Worm (Caenorhabditis elegans): ENCODE data around the gene cyp-31A3.

The cyp-31A3 gene

DNA sequence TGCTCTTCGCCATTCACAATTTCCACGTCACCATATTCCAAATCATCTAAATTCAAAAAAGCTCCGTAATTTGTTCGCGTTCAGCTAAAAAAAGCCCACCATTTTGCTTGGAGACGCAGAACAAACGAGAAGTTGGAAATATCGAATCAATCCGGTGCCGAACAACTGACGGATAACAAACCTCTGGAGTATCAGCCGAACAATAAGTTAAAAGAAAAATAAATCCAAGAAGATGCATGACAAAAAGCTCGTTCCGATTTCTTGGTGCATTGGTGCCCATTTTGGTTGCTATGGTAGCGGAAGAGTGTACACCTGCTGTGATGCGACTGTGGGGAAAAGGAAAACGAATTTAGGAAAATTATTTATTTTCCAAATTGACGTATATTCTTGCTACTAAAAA is 13.3 kb upstream of the cyp-31A3 start, which contains the start of gene tctn-1:
Gene tctn-1, minus strand, starts transcription at position 280 of the 400 bp plus-strand sequence.
- peak; percentile 30 for TF ChIP-seq hlh-1 (tag; optimal IDR thresholded peaks at IDR 0.05)
- no peak for TF ChIP-seq snpc-4 (tag; optimal IDR thresholded peaks at IDR 0.05)

DNA sequence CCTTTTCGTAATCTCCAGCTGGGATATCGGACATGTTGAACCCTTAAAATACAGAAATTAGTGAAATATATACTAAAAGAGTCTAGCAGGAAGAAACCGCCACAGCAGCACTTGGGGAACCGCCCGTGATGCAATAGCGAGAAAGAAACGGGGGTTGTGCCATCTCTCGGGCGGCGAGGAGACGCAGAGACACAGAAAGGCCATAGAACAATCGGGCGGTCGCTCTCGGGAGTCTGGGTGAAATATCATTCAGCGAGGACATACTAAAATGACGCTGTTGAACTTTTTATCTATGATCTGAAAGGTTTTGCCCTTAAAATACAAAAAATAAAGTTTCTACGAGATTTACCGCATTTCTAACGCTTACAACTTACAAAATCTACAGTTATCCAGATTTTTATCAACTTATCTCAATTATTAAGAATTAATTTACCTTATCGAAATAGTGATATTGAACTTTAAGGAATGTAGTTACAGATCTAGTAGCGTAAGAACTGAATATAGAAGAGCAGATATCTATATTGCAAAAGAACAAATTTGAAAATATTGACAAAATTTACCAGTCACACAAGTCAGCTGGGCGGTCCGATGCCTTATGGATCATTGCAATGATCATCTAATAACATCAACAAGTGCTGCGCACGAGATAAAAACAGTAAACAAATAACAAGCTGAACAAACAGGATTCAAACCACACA is 12.3 kb upstream of the cyp-31A3 start, which contains the start of gene cyc-2.1:
Gene cyc-2.1, minus strand, starts transcription at position 605 of the 698 bp plus-strand sequence.
- TF ChIP-seq zip-8 (tag; optimal IDR thresholded peaks at IDR 0.05), result peak; percentile 30
- TF ChIP-seq mls-2 (tag; optimal IDR thresholded peaks at IDR 0.05), result no peak
- no peak for TF ChIP-seq ceh-43 (GFP tag; optimal IDR thresholded peaks at IDR 0.05)
- TF ChIP-seq ztf-11 (tag; optimal IDR thresholded peaks at IDR 0.05), result no peak
- TF ChIP-seq unc-39 (tag; optimal IDR thresholded peaks at IDR 0.05), result no peak
- no peak for TF ChIP-seq cnd-1 (tag; optimal IDR thresholded peaks at IDR 0.05)
- TF ChIP-seq drap-1 (GFP tag; optimal IDR thresholded peaks at IDR 0.05), result peak; percentile 33
- TF ChIP-seq unc-120 (tag; optimal IDR thresholded peaks at IDR 0.05; ENCODE audit: poor library complexity, severe bottlenecking), result no peak
- peak; percentile 4 for TF ChIP-seq flh-1 (GFP tag; optimal IDR thresholded peaks at IDR 0.05)
- TF ChIP-seq bed-3 (GFP tag; optimal IDR thresholded peaks at IDR 0.05), result no peak
- TF ChIP-seq M03D4.4 (tag; optimal IDR thresholded peaks at IDR 0.05), result peak; percentile 31
- peak; percentile 58 for TF ChIP-seq sptf-1 (tag; optimal IDR thresholded peaks at IDR 0.05)
- no peak for TF ChIP-seq elt-1 (tag; optimal IDR thresholded peaks at IDR 0.05; ENCODE audit: borderline replicate concordance, insufficient read depth)
- no peak for TF ChIP-seq ceh-83 (GFP tag; optimal IDR thresholded peaks at IDR 0.05)
- TF ChIP-seq nhr-12 (tag; optimal IDR thresholded peaks at IDR 0.05), result no peak
- peak; percentile 22 for TF ChIP-seq pha-4 (tag; optimal IDR thresholded peaks at IDR 0.05)
- no peak for TF ChIP-seq unc-62 (GFP tag; optimal IDR thresholded peaks at IDR 0.05)
- TF ChIP-seq blmp-1 (tag; optimal IDR thresholded peaks at IDR 0.05), result no peak
- no peak for TF ChIP-seq snpc-4 (tag; optimal IDR thresholded peaks at IDR 0.05)
- TF ChIP-seq elt-3 (tag; optimal IDR thresholded peaks at IDR 0.05), result no peak
- no peak for TF ChIP-seq mab-5 (tag; optimal IDR thresholded peaks at IDR 0.05)
- TF ChIP-seq nhr-2 (tag; optimal IDR thresholded peaks at IDR 0.05), result no peak
- TF ChIP-seq ces-1 (GFP tag; optimal IDR thresholded peaks at IDR 0.05), result peak; percentile 22
- TF ChIP-seq tbx-8 (GFP tag; optimal IDR thresholded peaks at IDR 0.05), result no peak
- TF ChIP-seq lin-32 (GFP tag; optimal IDR thresholded peaks at IDR 0.05), result no peak
- TF ChIP-seq lsy-2 (tag; optimal IDR thresholded peaks at IDR 0.05), result peak; percentile 76
- TF ChIP-seq sem-2 (GFP tag; optimal IDR thresholded peaks at IDR 0.05), result no peak
- peak; percentile 55 for TF ChIP-seq mep-1 (tag; optimal IDR thresholded peaks at IDR 0.05)
- TF ChIP-seq ceh-39 (tag; optimal IDR thresholded peaks at IDR 0.05), result no peak
- peak; percentile 6 for TF ChIP-seq nhr-237 (tag; optimal IDR thresholded peaks at IDR 0.05)
- TF ChIP-seq nhr-28 (tag; optimal IDR thresholded peaks at IDR 0.05), result no peak

DNA sequence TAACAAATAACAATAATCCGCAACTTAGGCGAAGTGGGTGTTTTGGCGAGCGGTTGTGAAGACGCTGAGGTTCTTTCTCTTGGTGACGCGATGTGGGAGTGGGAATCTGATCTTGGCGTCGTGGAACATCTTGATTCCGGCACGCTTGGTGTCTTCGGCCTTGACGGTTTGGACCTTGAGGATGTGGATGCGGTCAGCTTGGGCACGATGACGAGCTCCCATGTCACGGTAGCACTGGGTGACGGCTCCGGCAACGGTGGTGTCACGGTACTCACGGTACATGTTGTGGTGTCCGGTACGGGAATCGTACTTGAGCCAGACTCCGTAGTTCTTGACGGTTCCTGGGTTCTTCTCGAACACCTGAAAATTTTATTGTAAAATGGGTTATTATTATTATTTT is 11.7 kb upstream of the cyp-31A3 start:
- no peak for TF ChIP-seq ces-1 (GFP tag; optimal IDR thresholded peaks at IDR 0.05)
- no peak for TF ChIP-seq snpc-4 (tag; optimal IDR thresholded peaks at IDR 0.05)
- no peak for TF ChIP-seq M03D4.4 (tag; optimal IDR thresholded peaks at IDR 0.05)
- TF ChIP-seq elt-3 (tag; optimal IDR thresholded peaks at IDR 0.05), result no peak
- TF ChIP-seq lin-32 (GFP tag; optimal IDR thresholded peaks at IDR 0.05), result no peak
- no peak for TF ChIP-seq cnd-1 (tag; optimal IDR thresholded peaks at IDR 0.05)
- TF ChIP-seq drap-1 (GFP tag; optimal IDR thresholded peaks at IDR 0.05), result no peak
- no peak for TF ChIP-seq nhr-2 (tag; optimal IDR thresholded peaks at IDR 0.05)
- no peak for TF ChIP-seq nhr-28 (tag; optimal IDR thresholded peaks at IDR 0.05)
- TF ChIP-seq unc-39 (tag; optimal IDR thresholded peaks at IDR 0.05), result no peak
- TF ChIP-seq nhr-237 (tag; optimal IDR thresholded peaks at IDR 0.05), result no peak
- no peak for TF ChIP-seq bed-3 (GFP tag; optimal IDR thresholded peaks at IDR 0.05)
- no peak for TF ChIP-seq ceh-83 (GFP tag; optimal IDR thresholded peaks at IDR 0.05)
- TF ChIP-seq lin-13 (tag; optimal IDR thresholded peaks at IDR 0.05), result no peak

DNA sequence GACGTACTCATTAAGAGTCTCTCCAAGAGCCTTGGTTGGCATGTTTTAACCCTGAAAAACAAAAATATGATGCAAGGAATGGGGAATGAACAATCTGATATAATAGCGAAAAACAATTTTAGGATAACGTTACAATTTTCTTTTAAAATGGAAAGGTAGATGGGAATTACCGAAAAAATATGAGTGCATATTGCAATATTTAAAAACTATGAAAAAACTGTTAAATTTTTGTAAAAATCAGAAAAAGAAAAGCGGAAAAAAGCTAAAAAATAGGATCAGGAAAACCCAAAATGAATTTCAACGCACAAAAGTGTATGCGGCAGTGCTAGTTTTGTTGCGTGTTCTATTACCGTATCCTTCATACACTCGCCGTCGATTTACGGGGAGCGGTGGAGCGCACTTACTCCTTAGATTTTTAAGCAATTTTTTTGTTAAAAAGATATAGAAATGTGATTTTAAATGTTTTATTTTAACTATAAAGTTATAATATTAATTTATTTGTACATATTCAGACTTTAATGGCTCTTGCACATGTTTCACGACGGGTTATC is 11.0 kb upstream of the cyp-31A3 start, which contains the start of the genes rpl-20 and Y17G9B.5:
Gene rpl-20, minus strand, starts transcription at position 51 of the 551 bp plus-strand sequence.
Gene Y17G9B.5, plus strand, starts transcription at position 513 of the 551 bp plus-strand sequence.
- peak; percentile 88 for TF ChIP-seq ceh-43 (GFP tag; optimal IDR thresholded peaks at IDR 0.05)
- peak; percentile 86 for TF ChIP-seq nhr-28 (tag; optimal IDR thresholded peaks at IDR 0.05)
- peak; percentile 96 for TF ChIP-seq ces-1 (GFP tag; optimal IDR thresholded peaks at IDR 0.05)
- no peak for TF ChIP-seq nhr-12 (tag; optimal IDR thresholded peaks at IDR 0.05)
- peak; percentile 84 for TF ChIP-seq ztf-11 (tag; optimal IDR thresholded peaks at IDR 0.05)
- peak; percentile 33 for TF ChIP-seq blmp-1 (tag; optimal IDR thresholded peaks at IDR 0.05)
- TF ChIP-seq ceh-39 (tag; optimal IDR thresholded peaks at IDR 0.05), result peak; percentile 100
- TF ChIP-seq lin-13 (tag; optimal IDR thresholded peaks at IDR 0.05), result peak; percentile 100
- TF ChIP-seq elt-1 (tag; optimal IDR thresholded peaks at IDR 0.05; ENCODE audit: borderline replicate concordance, insufficient read depth), result peak; percentile 67
- peak; percentile 54 for TF ChIP-seq sem-2 (GFP tag; optimal IDR thresholded peaks at IDR 0.05)
- no peak for TF ChIP-seq flh-1 (GFP tag; optimal IDR thresholded peaks at IDR 0.05)
- peak; percentile 66 for TF ChIP-seq bed-3 (GFP tag; optimal IDR thresholded peaks at IDR 0.05)
- TF ChIP-seq nhr-2 (tag; optimal IDR thresholded peaks at IDR 0.05), result peak; percentile 61
- peak; percentile 97 for TF ChIP-seq sptf-1 (tag; optimal IDR thresholded peaks at IDR 0.05)
- TF ChIP-seq mab-5 (tag; optimal IDR thresholded peaks at IDR 0.05), result peak; percentile 89
- TF ChIP-seq ceh-83 (GFP tag; optimal IDR thresholded peaks at IDR 0.05), result peak; percentile 87
- TF ChIP-seq nhr-237 (tag; optimal IDR thresholded peaks at IDR 0.05), result peak; percentile 99
- TF ChIP-seq unc-120 (tag; optimal IDR thresholded peaks at IDR 0.05; ENCODE audit: poor library complexity, severe bottlenecking), result peak; percentile 86
- peak; percentile 100 for TF ChIP-seq mep-1 (tag; optimal IDR thresholded peaks at IDR 0.05)
- peak; percentile 92 for TF ChIP-seq ham-2 (GFP tag; optimal IDR thresholded peaks at IDR 0.05)
- TF ChIP-seq zip-8 (tag; optimal IDR thresholded peaks at IDR 0.05), result no peak
- TF ChIP-seq M03D4.4 (tag; optimal IDR thresholded peaks at IDR 0.05), result peak; percentile 94
- TF ChIP-seq drap-1 (GFP tag; optimal IDR thresholded peaks at IDR 0.05), result peak; percentile 93
- TF ChIP-seq hlh-1 (tag; optimal IDR thresholded peaks at IDR 0.05), result peak; percentile 73
- peak; percentile 88 for TF ChIP-seq elt-3 (tag; optimal IDR thresholded peaks at IDR 0.05)
- TF ChIP-seq pha-4 (tag; optimal IDR thresholded peaks at IDR 0.05), result peak; percentile 100
- TF ChIP-seq unc-39 (tag; optimal IDR thresholded peaks at IDR 0.05), result no peak
- peak; percentile 91 for TF ChIP-seq mls-2 (tag; optimal IDR thresholded peaks at IDR 0.05)
- TF ChIP-seq unc-62 (GFP tag; optimal IDR thresholded peaks at IDR 0.05), result peak; percentile 87
- TF ChIP-seq tbx-8 (GFP tag; optimal IDR thresholded peaks at IDR 0.05), result peak; percentile 89
- peak; percentile 13 for TF ChIP-seq nhr-76 (tag; optimal IDR thresholded peaks at IDR 0.05)
- TF ChIP-seq cnd-1 (tag; optimal IDR thresholded peaks at IDR 0.05), result peak; percentile 95
- no peak for TF ChIP-seq snpc-4 (tag; optimal IDR thresholded peaks at IDR 0.05)
- TF ChIP-seq lsy-2 (tag; optimal IDR thresholded peaks at IDR 0.05), result peak; percentile 100

All from whole organism, mixed stage, embryonic.